Fruit fly (Drosophila melanogaster) whole organism, embryonic: ENCODE measurements around the gene bwa.

ENCODE experiments used
- Bteb2 ChIP-seq: fragments of 200-800 bp; sonication (Bioruptor generic); optimal IDR thresholded peaks from 2 replicates; lab custom pipeline; 2016; ENCODE audit warnings: missing biosample characterization, missing genetic modification characterization
- C15 ChIP-seq: fragments of 200-800 bp; sonication (Bioruptor generic); IDR thresholded peaks from 3 replicates; pipeline ENCODE4 v1.3.6; 2022; ENCODE audit warnings: missing biosample characterization, missing genetic modification characterization
- CG10209 ChIP-seq: fragments of 200-800 bp; sonication (Bioruptor generic); optimal IDR thresholded peaks from 3 replicates; lab custom pipeline; 2017; ENCODE audit warnings: missing biosample characterization, mild to moderate bottlenecking, missing genetic modification characterization, missing genetic modification reagents
- CG10267 ChIP-seq: fragments of 200-800 bp; sonication (Bioruptor generic); optimal IDR thresholded peaks from 2 replicates; lab custom pipeline; 2018; ENCODE audit warnings: missing biosample characterization, mild to moderate bottlenecking, missing genetic modification characterization, moderate library complexity
- CG11504 ChIP-seq: fragments of 200-800 bp; sonication (Bioruptor generic); optimal IDR thresholded peaks from 3 replicates; lab custom pipeline; 2019; ENCODE audit warnings: missing biosample characterization, mild to moderate bottlenecking, missing genetic modification characterization, moderate library complexity
- CG12769 ChIP-seq: fragments of 200-800 bp; sonication (Bioruptor generic); optimal IDR thresholded peaks from 2 replicates; lab custom pipeline; 2019; ENCODE audit warnings: missing biosample characterization, mild to moderate bottlenecking, missing genetic modification characterization, moderate library complexity
- CG13287 ChIP-seq: fragments of 200-800 bp; sonication (Bioruptor generic); IDR thresholded peaks from 2 replicates; pipeline ENCODE4 v1.3.6; 2022; ENCODE audit warnings: missing biosample characterization, missing genetic modification characterization; ENCODE audit not compliant: partially characterized antibody
- CG14050 ChIP-seq: fragments of 200-800 bp; sonication (Bioruptor generic); IDR thresholded peaks from 3 replicates; pipeline ENCODE4 v1.3.6; 2022; ENCODE audit warnings: missing biosample characterization, missing genetic modification characterization
- CG14965 ChIP-seq: fragments of 200-800 bp; sonication (Bioruptor generic); optimal IDR thresholded peaks from 2 replicates; lab custom pipeline; 2016; ENCODE audit warnings: missing biosample characterization, missing genetic modification characterization, borderline replicate concordance
- CG15269 ChIP-seq: fragments of 200-800 bp; sonication (Bioruptor generic); optimal IDR thresholded peaks from 2 replicates; lab custom pipeline; 2018; ENCODE audit warnings: missing biosample characterization, mild to moderate bottlenecking, missing genetic modification characterization, moderate library complexity
- CG1603 ChIP-seq: fragments of 200-800 bp; sonication (Bioruptor generic); optimal IDR thresholded peaks from 2 replicates; lab custom pipeline; 2019; ENCODE audit warnings: missing biosample characterization, mild to moderate bottlenecking, missing genetic modification characterization, moderate library complexity
- CG1792 ChIP-seq: fragments of 200-800 bp; sonication (Bioruptor generic); optimal IDR thresholded peaks from 2 replicates; lab custom pipeline; 2016; ENCODE audit warnings: missing biosample characterization, missing genetic modification characterization
- CG31224 ChIP-seq: fragments of 200-800 bp; sonication (Bioruptor generic); IDR thresholded peaks from 2 replicates; pipeline ENCODE4 v1.3.6; 2022; ENCODE audit warnings: missing biosample characterization, missing genetic modification characterization
- CG32532 ChIP-seq: fragments of 200-800 bp; sonication (Bioruptor generic); IDR thresholded peaks from 2 replicates; pipeline ENCODE4 v1.3.6; 2022; ENCODE audit warnings: missing biosample characterization, missing genetic modification characterization
- CG33557 ChIP-seq: fragments of 200-800 bp; sonication (Bioruptor generic); optimal IDR thresholded peaks from 2 replicates; lab custom pipeline; 2019; ENCODE audit warnings: missing biosample characterization, mild to moderate bottlenecking, missing genetic modification characterization, moderate library complexity
- CG34224 ChIP-seq: fragments of 200-800 bp; sonication (Bioruptor generic); IDR thresholded peaks from 3 replicates; pipeline ENCODE4 v1.3.6; 2022; ENCODE audit warnings: missing biosample characterization, missing genetic modification characterization; ENCODE audit not compliant: partially characterized antibody
- CG3726 ChIP-seq: fragments of 200-800 bp; sonication (Bioruptor generic); IDR thresholded peaks from 3 replicates; pipeline ENCODE4, ENCODE4 v1.3.6; 2022; ENCODE audit warnings: missing biosample characterization, missing genetic modification characterization
- CG5953 ChIP-seq: fragments of 200-800 bp; sonication (Bioruptor generic); IDR thresholded peaks from 2 replicates; pipeline ENCODE4 v1.3.6; 2022; ENCODE audit warnings: missing biosample characterization, missing genetic modification characterization
- CG6254 ChIP-seq: fragments of 200-800 bp; sonication (Bioruptor generic); optimal IDR thresholded peaks from 3 replicates; lab custom pipeline; 2017; ENCODE audit warnings: mild to moderate bottlenecking, missing biosample characterization, missing genetic modification reagents, missing genetic modification characterization
- CG6654 ChIP-seq: fragments of 200-800 bp; sonication (Bioruptor generic); optimal IDR thresholded peaks from 2 replicates; lab custom pipeline; 2017; ENCODE audit warnings: missing biosample characterization, mild to moderate bottlenecking, missing genetic modification characterization
- CG6765 ChIP-seq: fragments of 200-800 bp; sonication (Bioruptor generic); optimal IDR thresholded peaks from 3 replicates; lab custom pipeline; 2017; ENCODE audit warnings: missing biosample characterization, mild to moderate bottlenecking, missing genetic modification characterization
- CG6791 ChIP-seq: fragments of 200-800 bp; sonication (Bioruptor generic); IDR thresholded peaks from 3 replicates; pipeline ENCODE4 v1.3.6; 2022; ENCODE audit warnings: missing biosample characterization, missing genetic modification characterization; ENCODE audit not compliant: partially characterized antibody
- CG7271 ChIP-seq: fragments of 200-800 bp; sonication (Bioruptor generic); optimal IDR thresholded peaks from 2 replicates; lab custom pipeline; 2018; ENCODE audit warnings: missing biosample characterization, mild to moderate bottlenecking, missing genetic modification characterization, moderate library complexity
- CG9876 ChIP-seq: fragments of 200-800 bp; sonication (Bioruptor generic); optimal IDR thresholded peaks from 2 replicates; lab custom pipeline; 2016; ENCODE audit warnings: missing biosample characterization, missing genetic modification characterization
- CG9932 ChIP-seq: fragments of 200-800 bp; sonication (Bioruptor generic); IDR thresholded peaks from 2 replicates; pipeline ENCODE4 v1.3.6; 2022; ENCODE audit warnings: missing biosample characterization, missing genetic modification characterization
- CTCF ChIP-seq: fragments of 200-800 bp; sonication (Bioruptor generic); optimal IDR thresholded peaks from 2 replicates; lab custom pipeline; 2017; ENCODE audit warnings: missing biosample characterization, mild to moderate bottlenecking, missing genetic modification characterization, moderate library complexity
- D ChIP-seq, 2 experiments: fragments of 200-800 bp in 1 of 2; fragments of >200 bp in 1 of 2; sonication (Bioruptor generic) in 1 of 2; optimal IDR thresholded peaks; 2 replicates in 1 of 2; 3 replicates in 1 of 2; lab custom pipeline; 2017; ENCODE audit warnings: mild to moderate bottlenecking in 1 of 2, missing biosample characterization in 1 of 2, missing genetic modification characterization in 1 of 2, missing genetic modification reagents in 1 of 2
- Dad ChIP-seq: fragments of 200-800 bp; sonication (Bioruptor generic); optimal IDR thresholded peaks from 3 replicates; lab custom pipeline; 2016; ENCODE audit warnings: missing biosample characterization, missing genetic modification characterization
- Dek ChIP-seq: fragments of 200-800 bp; sonication (Bioruptor generic); optimal IDR thresholded peaks from 3 replicates; lab custom pipeline; 2019; ENCODE audit warnings: missing biosample characterization, mild to moderate bottlenecking, missing genetic modification characterization, moderate library complexity
- Dfd ChIP-seq, 2 experiments: fragments of >200 bp; optimal IDR thresholded peaks; 2 replicates each; lab custom pipeline; 2017; ENCODE audit warnings: missing biosample characterization in 2 of 2, missing genetic modification characterization in 2 of 2
- E2f2 ChIP-seq: fragments of 200-800 bp; sonication (Bioruptor generic); IDR thresholded peaks from 2 replicates; pipeline ENCODE4 v1.3.6; 2022; ENCODE audit warnings: missing biosample characterization, missing genetic modification characterization
- H15 ChIP-seq: fragments of 200-800 bp; sonication (Bioruptor generic); IDR thresholded peaks from 3 replicates; pipeline ENCODE4 v1.3.6; 2022; ENCODE audit warnings: missing biosample characterization, missing genetic modification characterization
- HmgZ ChIP-seq: fragments of 200-800 bp; sonication (Bioruptor generic); optimal IDR thresholded peaks from 2 replicates; lab custom pipeline; 2018; ENCODE audit warnings: missing biosample characterization, mild to moderate bottlenecking, missing genetic modification characterization
- Med ChIP-seq: fragments of 200-800 bp; sonication (Bioruptor generic); peaks from one replicate; lab custom pipeline; 2016; ENCODE audit warnings: missing biosample characterization, missing genetic modification characterization, mild to moderate bottlenecking, inconsistent platforms, moderate library complexity
- Neu2 ChIP-seq: fragments of 200-800 bp; sonication (Bioruptor generic); optimal IDR thresholded peaks from 3 replicates; lab custom pipeline; 2016; ENCODE audit warnings: missing biosample characterization, missing genetic modification characterization, borderline replicate concordance
- Opbp ChIP-seq: fragments of 200-800 bp; sonication (Bioruptor generic); IDR thresholded peaks from 3 replicates; pipeline ENCODE4 v1.3.6; 2022; ENCODE audit warnings: missing biosample characterization, missing genetic modification characterization; ENCODE audit not compliant: partially characterized antibody
- TFAM ChIP-seq: fragments of 200-800 bp; sonication (Bioruptor generic); optimal IDR thresholded peaks from 2 replicates; lab custom pipeline; 2017; ENCODE audit warnings: missing biosample characterization, missing genetic modification characterization, inconsistent platforms
- amos ChIP-seq: fragments of 200-800 bp; sonication (Bioruptor generic); IDR thresholded peaks from 2 replicates; pipeline ENCODE4 v1.3.6; 2022; ENCODE audit warnings: missing biosample characterization, missing genetic modification characterization; ENCODE audit not compliant: partially characterized antibody
- aop ChIP-seq: fragments of 200-800 bp; sonication (Bioruptor generic); IDR thresholded peaks from 2 replicates; pipeline ENCODE4 v1.3.6; 2022; ENCODE audit warnings: missing biosample characterization, missing genetic modification characterization
- disco-r ChIP-seq: fragments of 200-800 bp; sonication (Bioruptor generic); optimal IDR thresholded peaks from 2 replicates; lab custom pipeline; 2016; ENCODE audit warnings: missing biosample characterization, missing genetic modification characterization
- emc ChIP-seq: fragments of 200-800 bp; sonication (Bioruptor generic); optimal IDR thresholded peaks from 2 replicates; lab custom pipeline; 2016; ENCODE audit warnings: missing biosample characterization, missing genetic modification characterization
- eve ChIP-seq, 2 experiments: fragments of >200 bp; optimal IDR thresholded peaks; 2 replicates each; lab custom pipeline; 2017; ENCODE audit warnings: missing biosample characterization in 2 of 2, missing genetic modification characterization in 2 of 2
- gce ChIP-seq: fragments of 200-800 bp; sonication (Bioruptor generic); IDR thresholded peaks from 3 replicates; pipeline ENCODE4 v1.3.6; 2022; ENCODE audit warnings: missing biosample characterization, missing genetic modification characterization
- hth ChIP-seq: fragments of >200 bp; optimal IDR thresholded peaks from 2 replicates; lab custom pipeline; 2017; ENCODE audit warnings: inconsistent platforms
- inv ChIP-seq: fragments of 200-800 bp; sonication (Bioruptor generic); IDR thresholded peaks from 2 replicates; pipeline ENCODE4 v1.3.6; 2022; ENCODE audit warnings: missing biosample characterization, missing genetic modification characterization; ENCODE audit not compliant: partially characterized antibody
- kah ChIP-seq: fragments of 200-800 bp; sonication (Bioruptor generic); optimal IDR thresholded peaks from 2 replicates; lab custom pipeline; 2018; ENCODE audit warnings: missing biosample characterization, mild to moderate bottlenecking, missing genetic modification characterization
- kay ChIP-seq: fragments of 200-800 bp; sonication (Bioruptor generic); optimal IDR thresholded peaks from 2 replicates; lab custom pipeline; 2016; ENCODE audit warnings: missing biosample characterization, missing genetic modification characterization
- oc ChIP-seq: fragments of 200-800 bp; sonication (Bioruptor generic); optimal IDR thresholded peaks from 2 replicates; lab custom pipeline; 2018; ENCODE audit warnings: missing biosample characterization, mild to moderate bottlenecking, missing genetic modification characterization, moderate library complexity
- sna ChIP-seq: fragments of 200-800 bp; sonication (Bioruptor generic); IDR thresholded peaks from 2 replicates; pipeline ENCODE4 v1.3.6; 2022; ENCODE audit warnings: missing biosample characterization, missing genetic modification characterization; ENCODE audit not compliant: partially characterized antibody
- sob ChIP-seq: fragments of 200-800 bp; sonication (Bioruptor generic); IDR thresholded peaks from 2 replicates; pipeline ENCODE4 v1.3.6; 2022; ENCODE audit warnings: missing biosample characterization, missing genetic modification characterization
- unc-4 ChIP-seq: fragments of 200-800 bp; sonication (Bioruptor generic); IDR thresholded peaks from 2 replicates; pipeline ENCODE4 v1.3.6; 2022; ENCODE audit warnings: missing biosample characterization, missing genetic modification characterization; ENCODE audit not compliant: partially characterized antibody

bwa gene

DNA sequence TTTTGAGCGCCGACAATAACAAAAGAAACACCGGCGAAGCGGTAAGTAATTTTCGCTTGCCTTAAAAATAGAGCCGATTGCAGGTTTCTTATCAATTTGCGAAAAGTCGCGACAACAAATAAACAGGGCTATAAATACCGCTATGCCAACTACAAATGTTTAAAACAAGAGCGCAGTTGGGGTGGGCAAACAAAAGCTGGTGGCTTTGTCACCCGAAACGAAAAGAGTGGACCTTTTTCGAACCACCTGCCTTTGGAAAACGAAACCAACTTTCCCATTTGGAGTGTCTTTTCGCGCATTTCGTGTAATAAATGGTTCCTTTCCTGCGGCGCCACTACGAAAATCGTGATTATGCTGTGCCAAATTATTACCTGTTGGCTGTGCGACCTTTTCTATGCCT lies 32.0 kb downstream of the bwa start (continued):
- TF ChIP-seq CG1603 (tag; lab: Kevin White, UChicago): peak; percentile 37
- no peak for TF ChIP-seq gce (GFP tag; lab: Robert Waterston, UW)
- 0 out of 3 replicates have a peak, but pooled peaks have one; percentile 21 for TF ChIP-seq Opbp (GFP tag; lab: Robert Waterston, UW)
- no peak for TF ChIP-seq C15
- TF ChIP-seq Bteb2: no peak
- TF ChIP-seq CG10267 (tag; lab: Kevin White, UChicago): no peak
- TF ChIP-seq CG34224 (GFP tag; lab: Robert Waterston, UW): 0 out of 3 replicates have a peak, but pooled peaks have one; percentile 1
- TF ChIP-seq CG9932 (GFP tag; lab: Robert Waterston, UW): peak; percentile 43
- peak; percentile 39 for TF ChIP-seq CG32532 (GFP tag; lab: Robert Waterston, UW)
- TF ChIP-seq CG6254 (GFP tag; lab: Kevin White, UChicago): no peak
- TF ChIP-seq CG15269 (tag; lab: Kevin White, UChicago): peak; percentile 27
- no peak for TF ChIP-seq CG10209 (GFP tag; lab: Kevin White, UChicago)
- no peak for TF ChIP-seq D (optimal IDR thresholded peaks at IDR 0.05; lab: Kevin White, UChicago)
- TF ChIP-seq D (GFP tag; optimal IDR thresholded peaks at IDR 0.05; lab: Kevin White, UChicago): no peak
- no peak for TF ChIP-seq CG1792 (GFP tag; lab: Kevin White, UChicago)
- TF ChIP-seq CG6765: no peak
- no peak for TF ChIP-seq aop (GFP tag; lab: Robert Waterston, UW)
- 0 out of 2 replicates have a peak, but pooled peaks have one; percentile 20 for TF ChIP-seq amos (GFP tag; lab: Robert Waterston, UW)
- TF ChIP-seq CG12769 (tag; lab: Kevin White, UChicago): no peak
- TF ChIP-seq oc (tag; lab: Kevin White, UChicago): no peak
- TF ChIP-seq sna: no peak
- peak; percentile 9 for TF ChIP-seq CG11504 (tag; lab: Kevin White, UChicago)
- TF ChIP-seq Dfd (GFP tag; optimal IDR thresholded peaks at IDR 0.05; lab: Kevin White, UChicago): no peak
- TF ChIP-seq kah (GFP tag; lab: Kevin White, UChicago): peak; percentile 73
- no peak for TF ChIP-seq HmgZ (tag; lab: Kevin White, UChicago)
- TF ChIP-seq TFAM (GFP tag; lab: Kevin White, UChicago): no peak
- no peak for TF ChIP-seq CG31224 (GFP tag; lab: Robert Waterston, UW)
- no peak for TF ChIP-seq emc (GFP tag; lab: Kevin White, UChicago)
- TF ChIP-seq CG33557: no peak
- TF ChIP-seq CG14965 (GFP tag; lab: Kevin White, UChicago): no peak
- peak; percentile 68 for TF ChIP-seq E2f2
- TF ChIP-seq Med: peak; percentile 67
- TF ChIP-seq CG14050 (GFP tag; lab: Robert Waterston, UW): no peak
- no peak for TF ChIP-seq CG6654 (GFP tag; lab: Kevin White, UChicago)
- peak; percentile 13; the same call in 1 of the 2 replicates for TF ChIP-seq sob
- TF ChIP-seq CG7271 (tag; lab: Kevin White, UChicago): no peak
- TF ChIP-seq disco-r (GFP tag; lab: Kevin White, UChicago): no peak
- TF ChIP-seq kay (GFP tag; lab: Kevin White, UChicago): no peak
- no peak for TF ChIP-seq Dad (GFP tag; lab: Kevin White, UChicago)
- no peak for TF ChIP-seq CG3726 (GFP tag; lab: Robert Waterston, UW)
- no peak for TF ChIP-seq CG13287 (GFP tag; lab: Robert Waterston, UW)
- no peak for TF ChIP-seq CG5953 (GFP tag; lab: Robert Waterston, UW)
- TF ChIP-seq unc-4 (GFP tag; lab: Robert Waterston, UW): no peak
- TF ChIP-seq CG6791 (GFP tag; lab: Robert Waterston, UW): no peak
- no peak for TF ChIP-seq eve (GFP tag; optimal IDR thresholded peaks at IDR 0.05; lab: Kevin White, UChicago)
- TF ChIP-seq CG9876 (GFP tag; lab: Kevin White, UChicago): no peak
- no peak for TF ChIP-seq hth (lab: Kevin White, UChicago)
- no peak for TF ChIP-seq Neu2 (GFP tag; lab: Kevin White, UChicago)
- no peak for TF ChIP-seq Dek
- TF ChIP-seq inv (GFP tag; lab: Robert Waterston, UW): no peak
- peak; percentile 38 for TF ChIP-seq CTCF (GFP tag; lab: Kevin White, UChicago)
- no peak for TF ChIP-seq H15
